Fruit fly (Drosophila melanogaster): ENCODE results near the gene Cpr64Ab.

Cpr64Ab gene

DNA sequence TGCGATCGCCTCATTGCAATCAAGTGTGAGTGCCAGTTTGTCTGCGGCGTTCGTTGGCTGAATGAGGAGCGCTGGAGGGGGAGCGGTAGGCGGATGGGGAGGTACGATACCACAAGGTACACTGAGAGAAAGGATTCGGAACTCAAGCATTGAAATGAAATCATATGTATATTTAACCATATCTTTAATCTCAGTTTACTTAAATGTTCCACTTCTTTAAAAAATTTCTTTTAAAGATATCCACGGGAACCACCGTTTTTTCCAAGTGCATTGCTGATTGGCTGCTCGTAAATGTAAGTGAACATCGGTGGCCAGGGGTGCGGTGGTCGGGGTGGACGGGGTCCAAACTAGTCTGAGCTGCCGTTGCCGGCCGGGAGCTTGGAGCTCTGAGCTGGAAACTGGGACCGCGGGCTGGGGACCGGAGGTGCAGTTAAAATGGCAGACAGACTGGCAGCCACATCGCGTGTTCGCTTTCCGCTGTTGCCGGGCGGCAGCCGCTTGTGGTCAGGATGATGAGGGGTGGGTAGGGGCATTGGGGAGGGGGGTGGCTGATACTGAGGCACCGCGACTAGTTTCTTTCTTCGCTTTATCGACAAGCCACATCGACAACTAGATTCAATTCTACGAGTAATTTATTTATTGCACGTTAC is 17.0 kb upstream of the Cpr64Ab start:
- TF ChIP-seq Mnt (GFP tag; optimal IDR thresholded peaks at IDR 0.05) (no peak), Clk (GFP tag; optimal IDR thresholded peaks at IDR 0.05) (peak; percentile 73), CG12768 (GFP tag; optimal IDR thresholded peaks at IDR 0.05) (peak; percentile 91), CG14711 (tag; optimal IDR thresholded peaks at IDR 0.05) (peak; percentile 65), tj (GFP tag; optimal IDR thresholded peaks at IDR 0.05) (peak; percentile 47), pad (GFP tag; optimal IDR thresholded peaks at IDR 0.05) (peak; percentile 53), CG7101 (tag; optimal IDR thresholded peaks at IDR 0.05) (peak; percentile 81), toe (GFP tag; optimal IDR thresholded peaks at IDR 0.05) (peak; percentile 86), CG11617 (GFP tag; optimal IDR thresholded peaks at IDR 0.05) (peak; percentile 60), CG7045 (GFP tag; optimal IDR thresholded peaks at IDR 0.05) (peak; percentile 85), bab1 (GFP tag; optimal IDR thresholded peaks at IDR 0.05) (peak; percentile 27), Hr96 (GFP tag; optimal IDR thresholded peaks at IDR 0.05) (peak; percentile 79), kay (GFP tag; ENCODE audit: borderline replicate concordance) (no peak), CG33017 (tag; optimal IDR thresholded peaks at IDR 0.05) (peak; percentile 85), cic (GFP tag; optimal IDR thresholded peaks at IDR 0.05) (peak; percentile 26), CG1620 (GFP tag; optimal IDR thresholded peaks at IDR 0.05) (peak; percentile 54), cnc (optimal IDR thresholded peaks at IDR 0.05) (no peak), Crg-1 (GFP tag; optimal IDR thresholded peaks at IDR 0.05) (no peak), ovo (GFP tag; optimal IDR thresholded peaks at IDR 0.05) (no peak), CG5204 (GFP tag; optimal IDR thresholded peaks at IDR 0.05) (peak; percentile 86)

DNA sequence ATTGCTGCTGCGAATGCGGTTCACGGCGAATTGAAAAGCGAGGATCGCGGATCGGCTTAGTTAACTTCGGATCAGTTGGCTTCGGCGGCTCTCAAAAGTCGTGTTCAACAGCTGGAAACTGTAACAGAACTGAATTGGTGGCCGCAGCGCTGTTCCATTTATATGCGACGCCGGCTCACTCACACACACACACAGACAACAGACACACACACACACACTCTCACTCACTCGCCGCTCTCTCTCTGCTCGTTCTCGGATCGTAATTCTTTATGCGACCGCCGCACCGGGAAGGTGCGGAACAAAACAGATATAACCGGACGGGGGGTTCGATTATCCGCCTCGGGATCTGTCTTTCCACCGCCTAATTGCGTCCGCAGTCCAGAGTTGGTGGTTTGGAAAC is 15.8 kb upstream of the Cpr64Ab start, which contains the start of gene CG46460:
CG46460 (minus strand) TSS at position 139 of the 400 bp plus-strand sequence.
- no peak for TF ChIP-seq CG7101 (tag; optimal IDR thresholded peaks at IDR 0.05)
- peak; percentile 25 for TF ChIP-seq tj (GFP tag; optimal IDR thresholded peaks at IDR 0.05)
- TF ChIP-seq ovo (GFP tag; optimal IDR thresholded peaks at IDR 0.05): no peak
- TF ChIP-seq CG7045 (GFP tag; optimal IDR thresholded peaks at IDR 0.05): no peak
- no peak for TF ChIP-seq Crg-1 (GFP tag; optimal IDR thresholded peaks at IDR 0.05)
- TF ChIP-seq CG11617 (GFP tag; optimal IDR thresholded peaks at IDR 0.05): no peak
- no peak for TF ChIP-seq kay (GFP tag; ENCODE audit: borderline replicate concordance)
- TF ChIP-seq Clk (GFP tag; optimal IDR thresholded peaks at IDR 0.05): peak; percentile 15
- TF ChIP-seq CG5204 (GFP tag; optimal IDR thresholded peaks at IDR 0.05): no peak
- TF ChIP-seq CG33017 (tag; optimal IDR thresholded peaks at IDR 0.05): no peak
- TF ChIP-seq cic (GFP tag; optimal IDR thresholded peaks at IDR 0.05): peak; percentile 18
- peak; percentile 48 for TF ChIP-seq Hr96 (GFP tag; optimal IDR thresholded peaks at IDR 0.05)
- TF ChIP-seq Mnt (GFP tag; optimal IDR thresholded peaks at IDR 0.05): no peak
- TF ChIP-seq cnc (optimal IDR thresholded peaks at IDR 0.05): no peak
- TF ChIP-seq pad (GFP tag; optimal IDR thresholded peaks at IDR 0.05): no peak
- TF ChIP-seq bab1 (GFP tag; optimal IDR thresholded peaks at IDR 0.05): peak; percentile 3
- TF ChIP-seq CG12768 (GFP tag; optimal IDR thresholded peaks at IDR 0.05): no peak
- TF ChIP-seq toe (GFP tag; optimal IDR thresholded peaks at IDR 0.05): no peak
- TF ChIP-seq CG1620 (GFP tag; optimal IDR thresholded peaks at IDR 0.05): no peak
- no peak for TF ChIP-seq CG14711 (tag; optimal IDR thresholded peaks at IDR 0.05)

DNA sequence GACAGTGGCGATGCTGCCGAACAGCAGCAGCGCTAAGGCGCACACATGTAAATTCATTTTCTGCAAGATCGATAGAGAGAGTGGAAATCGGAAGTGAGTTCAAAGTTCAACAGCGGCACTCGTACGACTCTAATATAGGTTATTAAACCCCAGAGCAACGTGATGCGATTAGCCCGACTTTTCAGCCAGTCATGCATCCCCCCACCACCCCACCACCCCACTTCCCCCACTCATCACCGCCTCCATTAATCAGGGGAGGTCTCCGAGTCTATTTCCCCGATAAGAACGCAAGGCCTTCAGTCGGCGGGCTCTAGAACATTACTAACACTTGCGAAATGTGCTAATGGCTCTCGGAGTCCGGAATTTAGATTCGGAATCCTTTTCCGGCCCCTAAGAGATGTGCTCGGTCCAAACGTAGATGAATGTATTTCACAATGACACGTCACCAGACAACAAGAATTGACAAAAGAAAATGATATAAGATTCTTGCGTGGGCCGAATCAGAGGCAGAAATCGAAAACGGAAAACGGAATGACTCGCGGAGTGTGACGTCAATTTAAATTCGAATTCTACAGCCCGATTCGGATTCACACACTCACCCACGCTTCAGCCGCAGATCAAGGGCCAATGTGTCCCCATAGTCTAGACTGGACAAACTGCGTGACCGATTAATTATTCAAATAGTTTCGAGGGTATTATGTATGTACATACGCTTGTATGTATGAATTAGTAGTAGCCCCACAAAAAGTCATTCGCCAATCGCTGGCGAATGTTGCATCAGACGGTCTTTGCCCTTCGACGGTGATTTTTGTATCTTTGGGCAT is 14.5 kb upstream of the Cpr64Ab start:
- TF ChIP-seq pad (GFP tag; optimal IDR thresholded peaks at IDR 0.05) (no peak), cnc (optimal IDR thresholded peaks at IDR 0.05) (peak; percentile 79 to 89), CG14711 (tag; optimal IDR thresholded peaks at IDR 0.05) (no peak), kay (GFP tag; ENCODE audit: borderline replicate concordance) (peak; percentile 44), CG1620 (GFP tag; optimal IDR thresholded peaks at IDR 0.05) (no peak), cic (GFP tag; optimal IDR thresholded peaks at IDR 0.05) (peak; percentile 74), Hr96 (GFP tag; optimal IDR thresholded peaks at IDR 0.05) (no peak), tj (GFP tag; optimal IDR thresholded peaks at IDR 0.05) (peak; percentile 9), Crg-1 (GFP tag; optimal IDR thresholded peaks at IDR 0.05) (no peak), toe (GFP tag; optimal IDR thresholded peaks at IDR 0.05) (no peak), Clk (GFP tag; optimal IDR thresholded peaks at IDR 0.05) (no peak), CG12768 (GFP tag; optimal IDR thresholded peaks at IDR 0.05) (peak; percentile 25)

DNA sequence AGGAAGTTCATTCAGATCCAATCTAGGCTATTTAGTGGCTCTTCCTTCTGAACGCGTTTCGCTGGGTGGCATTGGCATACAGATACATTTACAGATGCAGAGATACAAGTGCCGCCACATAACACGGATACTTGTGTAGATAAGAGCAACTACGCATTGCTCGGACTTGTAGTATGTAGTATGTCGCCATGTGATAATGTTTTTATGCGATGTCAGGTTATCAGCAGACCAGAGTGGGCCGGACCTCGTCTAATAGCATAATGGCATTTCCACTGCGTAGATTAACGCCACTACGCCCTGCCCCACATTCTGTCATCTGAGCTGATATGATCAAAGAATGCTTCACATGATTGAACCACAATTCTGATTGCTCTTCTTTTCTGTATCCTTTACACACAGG is 10.5 kb upstream of the Cpr64Ab start:
- TF ChIP-seq CG7101 (tag; optimal IDR thresholded peaks at IDR 0.05) (no peak), CG5204 (GFP tag; optimal IDR thresholded peaks at IDR 0.05) (no peak)

DNA sequence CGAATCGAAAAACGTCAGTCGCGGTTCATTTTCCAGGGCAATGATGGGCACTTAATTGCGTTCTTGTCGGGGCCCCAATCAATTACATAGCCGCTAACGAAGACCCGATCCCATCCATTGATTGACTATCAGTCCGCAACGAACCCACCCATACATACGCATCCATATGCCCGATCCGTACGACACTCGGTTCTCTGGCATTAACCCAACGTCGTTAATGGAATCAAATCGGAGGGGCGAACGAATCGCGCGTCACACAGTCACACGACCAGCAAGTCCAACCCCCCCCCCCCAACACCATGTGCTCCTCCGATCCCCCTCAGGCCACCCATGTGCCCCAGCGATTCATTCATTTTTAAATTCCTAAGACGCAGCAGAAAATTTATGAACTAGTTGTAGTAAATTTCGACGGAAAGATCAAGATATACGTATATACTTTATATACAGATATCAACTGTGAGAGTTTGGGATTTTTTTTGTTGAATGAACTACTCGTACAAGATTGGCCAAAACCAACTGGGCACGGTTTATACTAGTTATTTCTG is 10.0 kb upstream of the Cpr64Ab start:
- TF ChIP-seq CG1620 (GFP tag; optimal IDR thresholded peaks at IDR 0.05) (no peak), cnc (optimal IDR thresholded peaks at IDR 0.05) (no peak), CG14711 (tag; optimal IDR thresholded peaks at IDR 0.05) (peak; percentile 6), CG12768 (GFP tag; optimal IDR thresholded peaks at IDR 0.05) (peak; percentile 82), CG7045 (GFP tag; optimal IDR thresholded peaks at IDR 0.05) (peak; percentile 50), Clk (GFP tag; optimal IDR thresholded peaks at IDR 0.05) (no peak), kay (GFP tag; ENCODE audit: borderline replicate concordance) (no peak), CG33017 (tag; optimal IDR thresholded peaks at IDR 0.05) (peak; percentile 59), CG11617 (GFP tag; optimal IDR thresholded peaks at IDR 0.05) (no peak), Mnt (GFP tag; optimal IDR thresholded peaks at IDR 0.05) (peak; percentile 83), CG7101 (tag; optimal IDR thresholded peaks at IDR 0.05) (peak; percentile 10), bab1 (GFP tag; optimal IDR thresholded peaks at IDR 0.05) (no peak), Hr96 (GFP tag; optimal IDR thresholded peaks at IDR 0.05) (no peak), pad (GFP tag; optimal IDR thresholded peaks at IDR 0.05) (peak; percentile 54), cic (GFP tag; optimal IDR thresholded peaks at IDR 0.05) (peak; percentile 99), Crg-1 (GFP tag; optimal IDR thresholded peaks at IDR 0.05) (no peak), tj (GFP tag; optimal IDR thresholded peaks at IDR 0.05) (peak; percentile 84), ovo (GFP tag; optimal IDR thresholded peaks at IDR 0.05) (no peak), toe (GFP tag; optimal IDR thresholded peaks at IDR 0.05) (no peak), CG5204 (GFP tag; optimal IDR thresholded peaks at IDR 0.05) (no peak)

Measured in whole organism, adult.